Fruit fly (Drosophila melanogaster) whole organism, embryonic: ENCODE results near the gene Cpr11B.

Source experiments
- CG11560 ChIP-seq: fragments of 200-800 bp; sonication (Bioruptor generic); IDR thresholded peaks from 3 replicates; pipeline ENCODE4 v1.3.6; 2022; ENCODE audit warnings: missing biosample characterization, missing genetic modification characterization
- CG12071 ChIP-seq: fragments of 200-800 bp; sonication (Bioruptor generic); optimal IDR thresholded peaks from 3 replicates; lab custom pipeline; 2018; ENCODE audit warnings: missing biosample characterization, mild to moderate bottlenecking, missing genetic modification characterization
- CG6689 ChIP-seq: fragments of 200-800 bp; sonication (Bioruptor generic); IDR thresholded peaks from 2 replicates; pipeline ENCODE4 v1.3.6; 2022; ENCODE audit warnings: missing biosample characterization, missing genetic modification characterization
- Pdp1 ChIP-seq, 2 experiments: fragments of 200-800 bp; sonication (Bioruptor generic); optimal IDR thresholded peaks; 3 replicates each; lab custom pipeline; 2016; ENCODE audit warnings: missing biosample characterization in 2 of 2, missing genetic modification characterization in 2 of 2, mild to moderate bottlenecking in 1 of 2, moderate library complexity in 1 of 2
- br ChIP-seq: fragments of >200 bp; optimal IDR thresholded peaks from 2 replicates; lab custom pipeline; 2017
- tin ChIP-seq: fragments of 200-800 bp; sonication (Bioruptor generic); optimal IDR thresholded peaks from 3 replicates; lab custom pipeline; 2016; ENCODE audit warnings: missing biosample characterization, missing genetic modification characterization

DNA sequence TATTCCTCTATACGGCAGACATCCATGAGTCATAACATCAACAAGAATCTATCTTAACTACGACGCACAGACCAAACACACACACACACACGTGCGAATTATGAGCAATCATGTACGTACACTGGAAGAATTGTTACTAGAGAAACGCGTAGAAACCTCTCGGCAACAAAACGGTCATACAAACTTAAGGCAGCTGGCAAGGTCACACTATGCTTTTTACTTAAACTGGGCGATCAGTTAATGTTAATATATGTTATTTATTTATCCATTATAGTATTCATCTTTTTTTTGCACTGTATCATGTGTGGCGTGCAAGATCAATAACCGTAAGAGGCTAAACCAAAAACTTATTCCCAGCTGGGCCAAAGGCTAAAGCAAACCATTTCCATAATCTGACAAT lies 13.7 kb upstream of the Cpr11B start:
- TF ChIP-seq Pdp1 (GFP tag; optimal IDR thresholded peaks at IDR 0.05; lab: Kevin White, UChicago) (no peak), CG11560 (tag; lab: Robert Waterston, UW) (no peak), tin (GFP tag; lab: Kevin White, UChicago) (peak; percentile 14), br (lab: Kevin White, UChicago) (no peak), CG12071 (no peak), CG6689 (GFP tag; lab: Robert Waterston, UW) (no peak)
